Worm (Caenorhabditis elegans) whole organism, late embryonic: ENCODE measurements around the gene tofu-2.

Experiments
- C38D4.7 ChIP-seq: fragments of 200-800 bp; sonication (Bioruptor generic); optimal IDR thresholded peaks from 2 replicates; lab custom pipeline; 2018; ENCODE audit warnings: mild to moderate bottlenecking, missing genetic modification characterization, moderate library complexity, missing compliant biosample characterization
- K02D7.2 ChIP-seq: sonication (generic microtip); optimal IDR thresholded peaks from 2 replicates; lab custom pipeline; 2017; ENCODE audit warnings: mild to moderate bottlenecking, missing genetic modification characterization, missing compliant biosample characterization
- Y22D7AL.16 ChIP-seq: sonication (generic microtip); optimal IDR thresholded peaks from 2 replicates; lab custom pipeline; 2016; ENCODE audit warnings: missing genetic modification characterization, missing compliant biosample characterization
- ahr-1 ChIP-seq: sonication (generic microtip); optimal IDR thresholded peaks from 2 replicates; lab custom pipeline; 2016; ENCODE audit warnings: missing genetic modification characterization, missing compliant biosample characterization
- ama-1 ChIP-seq: fragments of 150-350 bp; optimal IDR thresholded peaks from 2 replicates; lab custom pipeline; 2014
- ceh-2 ChIP-seq: sonication (generic microtip); optimal IDR thresholded peaks from 2 replicates; lab custom pipeline; 2016; ENCODE audit warnings: missing genotype, missing genetic modification characterization, missing compliant biosample characterization
- ceh-22 ChIP-seq: sonication (generic microtip); optimal IDR thresholded peaks from 2 replicates; lab custom pipeline; 2017; ENCODE audit warnings: missing biosample characterization, missing genetic modification characterization
- ceh-31 ChIP-seq: sonication (generic microtip); optimal IDR thresholded peaks from 2 replicates; lab custom pipeline; 2016; ENCODE audit warnings: missing genetic modification characterization, missing compliant biosample characterization
- ceh-34 ChIP-seq: sonication (generic microtip); optimal IDR thresholded peaks from 2 replicates; lab custom pipeline; 2016; ENCODE audit warnings: mild to moderate bottlenecking, missing genetic modification characterization, missing compliant biosample characterization
- ceh-45 ChIP-seq: fragments of 200-800 bp; sonication (Bioruptor generic); IDR thresholded peaks from 2 replicates; pipeline ENCODE4 v1.3.6; 2022; ENCODE audit warnings: missing genetic modification reagents, missing genetic modification characterization, missing compliant biosample characterization
- ceh-6 ChIP-seq: fragments of 200-800 bp; sonication (Bioruptor generic); optimal IDR thresholded peaks from 2 replicates; lab custom pipeline; 2018; ENCODE audit warnings: mild to moderate bottlenecking, missing genetic modification characterization, missing compliant biosample characterization
- ceh-9 ChIP-seq: sonication (generic microtip); optimal IDR thresholded peaks from 2 replicates; lab custom pipeline; 2016; ENCODE audit warnings: mild to moderate bottlenecking, missing genetic modification characterization, inconsistent platforms, missing compliant biosample characterization
- che-1 ChIP-seq: sonication (generic microtip); optimal IDR thresholded peaks from 2 replicates; lab custom pipeline; 2016; ENCODE audit warnings: mild to moderate bottlenecking, missing genetic modification characterization, missing compliant biosample characterization
- dmd-4 ChIP-seq: sonication (generic microtip); optimal IDR thresholded peaks from 2 replicates; lab custom pipeline; 2016; ENCODE audit warnings: borderline replicate concordance, missing genetic modification characterization, missing compliant biosample characterization
- elt-2 ChIP-seq: sonication (generic microtip); optimal IDR thresholded peaks from 2 replicates; lab custom pipeline; 2016; ENCODE audit warnings: missing genetic modification reagents, missing genetic modification characterization, missing compliant biosample characterization
- elt-4 ChIP-seq: sonication (generic microtip); optimal IDR thresholded peaks from 2 replicates; lab custom pipeline; 2016; ENCODE audit warnings: missing genetic modification characterization, missing compliant biosample characterization
- ets-4 ChIP-seq: sonication (generic microtip); optimal IDR thresholded peaks from 2 replicates; lab custom pipeline; 2016; ENCODE audit warnings: missing genetic modification characterization, missing compliant biosample characterization
- fax-1 ChIP-seq: sonication (generic microtip); optimal IDR thresholded peaks from 2 replicates; lab custom pipeline; 2016; ENCODE audit warnings: missing genotype, missing genetic modification characterization, missing compliant biosample characterization
- fkh-6 ChIP-seq: sonication (generic microtip); optimal IDR thresholded peaks from 2 replicates; lab custom pipeline; 2016; ENCODE audit warnings: missing genetic modification characterization, missing compliant biosample characterization
- gmeb-2 ChIP-seq: sonication (generic microtip); optimal IDR thresholded peaks from 2 replicates; lab custom pipeline; 2016; ENCODE audit warnings: missing genetic modification characterization, inconsistent platforms, missing compliant biosample characterization
- hlh-13 ChIP-seq: fragments of 200-800 bp; sonication (Bioruptor generic); optimal IDR thresholded peaks from 2 replicates; lab custom pipeline; 2018; ENCODE audit warnings: mild to moderate bottlenecking, missing genetic modification characterization, missing compliant biosample characterization
- hlh-15 ChIP-seq: sonication (generic microtip); optimal IDR thresholded peaks from 2 replicates; lab custom pipeline; 2016; ENCODE audit warnings: missing genetic modification characterization, missing compliant biosample characterization
- hlh-30 ChIP-seq: sonication (generic microtip); optimal IDR thresholded peaks from 2 replicates; lab custom pipeline; 2017; ENCODE audit warnings: antibody characterized with exemption, missing genetic modification characterization, missing compliant biosample characterization; ENCODE audit not compliant: insufficient read depth
- lin-11 ChIP-seq: fragments of 200-800 bp; sonication (Bioruptor generic); optimal IDR thresholded peaks from 2 replicates; lab custom pipeline; 2018; ENCODE audit warnings: mild to moderate bottlenecking, missing genetic modification characterization, missing compliant biosample characterization
- mec-3 ChIP-seq: sonication (generic microtip); optimal IDR thresholded peaks from 2 replicates; lab custom pipeline; 2016; ENCODE audit warnings: borderline replicate concordance, missing genetic modification characterization, missing compliant biosample characterization
- nhr-232 ChIP-seq: sonication (generic microtip); optimal IDR thresholded peaks from 2 replicates; lab custom pipeline; 2016; ENCODE audit warnings: missing genetic modification characterization, missing compliant biosample characterization
- npax-4 ChIP-seq: sonication (generic microtip); optimal IDR thresholded peaks from 2 replicates; lab custom pipeline; 2016; ENCODE audit warnings: missing genetic modification characterization, missing compliant biosample characterization
- odd-2 ChIP-seq: sonication (generic microtip); optimal IDR thresholded peaks from 2 replicates; lab custom pipeline; 2017; ENCODE audit warnings: antibody characterized with exemption, mild to moderate bottlenecking, missing genetic modification characterization, missing compliant biosample characterization
- pag-3 ChIP-seq: sonication (generic microtip); optimal IDR thresholded peaks from 2 replicates; lab custom pipeline; 2016; ENCODE audit warnings: missing compliant biosample characterization, missing genetic modification characterization, borderline replicate concordance
- pat-9 ChIP-seq: fragments of 200-800 bp; sonication (Bioruptor generic); optimal IDR thresholded peaks from 2 replicates; lab custom pipeline; 2018; ENCODE audit warnings: mild to moderate bottlenecking, missing genetic modification characterization, moderate library complexity, missing compliant biosample characterization
- pros-1 ChIP-seq: fragments of 150-350 bp; optimal IDR thresholded peaks from 2 replicates; lab custom pipeline; 2014; ENCODE audit warnings: missing biosample characterization, missing genetic modification reagents, missing genetic modification characterization
- sox-4 ChIP-seq: sonication (generic microtip); optimal IDR thresholded peaks from 2 replicates; lab custom pipeline; 2017; ENCODE audit warnings: mild to moderate bottlenecking, missing genetic modification characterization, inconsistent platforms, missing compliant biosample characterization
- syd-9 ChIP-seq: sonication (generic microtip); optimal IDR thresholded peaks from 2 replicates; lab custom pipeline; 2016; ENCODE audit warnings: mild to moderate bottlenecking, missing genetic modification characterization, moderate library complexity, missing compliant biosample characterization
- tbx-7 ChIP-seq: sonication (generic microtip); optimal IDR thresholded peaks from 2 replicates; lab custom pipeline; 2016; ENCODE audit warnings: missing genotype, missing genetic modification characterization, missing compliant biosample characterization
- ttx-3 ChIP-seq: sonication (generic microtip); optimal IDR thresholded peaks from 2 replicates; lab custom pipeline; 2016; ENCODE audit warnings: missing genetic modification reagents, missing genetic modification characterization, missing compliant biosample characterization
- unc-55 ChIP-seq: sonication (generic microtip); optimal IDR thresholded peaks from 2 replicates; lab custom pipeline; 2017; ENCODE audit warnings: missing biosample characterization, missing genetic modification reagents, missing genetic modification characterization
- ztf-16 ChIP-seq: sonication (generic microtip); optimal IDR thresholded peaks from 2 replicates; lab custom pipeline; 2017; ENCODE audit warnings: missing genetic modification characterization, missing compliant biosample characterization

The tofu-2 gene

DNA sequence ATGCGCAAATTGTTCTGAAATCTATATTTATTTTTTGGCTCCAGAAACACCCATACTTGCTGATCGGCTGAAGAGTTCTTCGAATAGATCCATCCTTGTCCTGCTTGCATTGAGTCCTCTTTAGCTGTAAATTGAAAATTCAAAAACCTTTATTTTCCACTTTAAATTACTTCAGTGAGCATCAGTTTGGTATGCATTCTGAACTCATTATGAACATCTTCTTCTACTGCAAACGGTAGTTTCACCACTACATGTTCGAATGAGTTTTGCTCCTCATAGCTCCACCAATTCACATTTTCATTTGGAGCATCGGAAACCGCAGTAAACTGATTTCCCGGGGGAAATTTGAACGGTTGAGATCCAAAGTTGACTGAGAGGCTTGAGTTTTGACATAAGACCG, 895 bp downstream of the tofu-2 start:
- TF ChIP-seq odd-2 (tag; lab: Kevin White, UChicago): no peak
- no peak for TF ChIP-seq mec-3 (tag; lab: Kevin White, UChicago)
- TF ChIP-seq nhr-232: no peak
- no peak for TF ChIP-seq sox-4 (tag; lab: Kevin White, UChicago)
- TF ChIP-seq lin-11 (tag; lab: Kevin White, UChicago): no peak
- TF ChIP-seq elt-4 (tag; lab: Kevin White, UChicago): no peak
- no peak for TF ChIP-seq ceh-34 (tag; lab: Kevin White, UChicago)
- TF ChIP-seq pat-9 (tag; lab: Kevin White, UChicago): no peak
- no peak for TF ChIP-seq K02D7.2 (tag; lab: Kevin White, UChicago)
- TF ChIP-seq ahr-1 (tag; lab: Kevin White, UChicago): no peak
- no peak for TF ChIP-seq che-1
- no peak for TF ChIP-seq ets-4
- no peak for TF ChIP-seq dmd-4 (tag; lab: Kevin White, UChicago)
- TF ChIP-seq ceh-22 (tag; lab: Kevin White, UChicago): no peak
- no peak for TF ChIP-seq tbx-7
- no peak for TF ChIP-seq ceh-9 (tag; lab: Kevin White, UChicago)
- TF ChIP-seq ceh-31 (tag; lab: Kevin White, UChicago): no peak
- no peak for TF ChIP-seq ztf-16 (tag; lab: Kevin White, UChicago)
- TF ChIP-seq syd-9 (tag; lab: Kevin White, UChicago): no peak

DNA sequence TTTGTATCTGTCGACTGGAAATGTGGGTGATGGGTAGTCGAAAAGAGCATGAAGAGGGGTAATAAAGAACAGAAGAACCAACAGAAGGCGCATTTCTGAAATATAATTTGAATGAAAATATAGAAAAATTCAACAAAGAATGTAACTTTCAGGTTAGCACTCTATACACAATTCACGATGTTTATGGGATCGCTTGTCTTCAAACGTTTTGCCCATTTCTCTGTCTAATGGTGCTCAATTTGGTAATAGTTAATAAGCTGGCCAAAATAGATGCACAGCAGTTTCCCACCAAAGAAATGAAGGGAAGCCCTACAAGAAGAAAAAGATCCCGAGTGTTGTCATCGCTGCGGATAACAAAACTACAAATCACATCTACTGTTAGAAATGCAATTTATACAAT, 3.5 kb downstream of the tofu-2 start, which contains the start of gene F20A1.8:
Gene F20A1.8, minus strand, starts transcription at position 101 of the 400 bp plus-strand sequence.
- TF ChIP-seq pros-1 (tag; lab: Kevin White, UChicago) (no peak), npax-4 (tag; lab: Kevin White, UChicago) (no peak), ttx-3 (tag; lab: Kevin White, UChicago) (no peak), lin-11 (tag; lab: Kevin White, UChicago) (no peak), hlh-15 (tag; lab: Kevin White, UChicago) (no peak), K02D7.2 (tag; lab: Kevin White, UChicago) (no peak), unc-55 (GFP tag; lab: Kevin White, UChicago) (no peak), ceh-6 (GFP tag; lab: Kevin White, UChicago) (no peak), fkh-6 (tag; lab: Kevin White, UChicago) (no peak), elt-2 (no peak), hlh-30 (tag; lab: Kevin White, UChicago) (no peak), ama-1 (lab: Kevin White, UChicago) (no peak), pag-3 (tag; lab: Kevin White, UChicago) (no peak), ceh-45 (GFP tag; lab: Robert Waterston, UW) (no peak), fax-1 (tag; lab: Kevin White, UChicago) (no peak), ceh-2 (no peak)

DNA sequence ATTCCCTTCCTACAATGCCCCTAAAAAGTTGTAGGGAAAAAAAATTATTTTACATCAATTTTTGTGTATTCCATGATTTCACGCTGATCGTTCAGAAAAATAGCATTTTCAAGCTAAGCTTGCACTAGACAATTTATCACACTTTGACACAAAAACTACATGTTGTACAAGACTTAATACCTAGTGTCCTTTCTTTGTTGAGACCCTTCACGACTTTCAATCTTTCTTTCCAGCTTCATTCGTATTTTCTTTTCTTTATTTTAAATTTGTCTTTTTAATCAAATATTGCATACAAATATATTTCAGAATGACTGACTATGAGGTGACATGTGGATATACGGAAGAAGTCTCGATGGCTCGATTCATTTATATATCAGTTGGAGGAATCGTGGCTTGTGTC, 5.0 kb downstream of the tofu-2 start, which contains the start of gene F20A1.2:
Gene F20A1.2, plus strand, starts transcription at position 301 of the 400 bp plus-strand sequence.
- TF ChIP-seq mec-3 (tag; lab: Kevin White, UChicago) (no peak), ceh-31 (tag; lab: Kevin White, UChicago) (no peak), Y22D7AL.16 (tag; lab: Kevin White, UChicago) (no peak), ceh-6 (GFP tag; lab: Kevin White, UChicago) (no peak), hlh-30 (tag; lab: Kevin White, UChicago) (no peak), hlh-15 (tag; lab: Kevin White, UChicago) (no peak), che-1 (no peak)
- TF ChIP-seq, all 69 proteins: peak for 0

DNA sequence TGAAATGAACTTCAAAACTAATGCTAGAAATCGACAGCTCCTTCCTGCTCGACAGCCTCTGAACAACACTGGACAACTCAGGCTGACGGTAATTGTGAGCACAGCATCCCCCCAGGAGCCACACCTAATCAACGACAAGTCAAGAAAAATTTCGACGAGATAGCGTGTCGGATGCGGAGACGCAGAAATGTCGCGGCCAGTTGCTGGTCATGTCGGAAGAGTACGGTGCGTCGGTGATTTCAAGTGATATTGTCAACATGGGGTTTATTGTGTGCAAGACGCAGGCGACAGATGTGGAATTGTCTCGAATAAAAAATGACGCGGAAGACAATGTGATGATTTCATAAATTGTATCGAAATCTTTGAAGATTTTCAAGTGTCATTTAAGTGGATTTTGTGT, 14.6 kb downstream of the tofu-2 start, which contains the start of gene twk-11:
Gene twk-11, minus strand, starts transcription at position 101 of the 400 bp plus-strand sequence.
- TF ChIP-seq hlh-13 (GFP tag; lab: Kevin White, UChicago) (no peak), C38D4.7 (GFP tag; lab: Kevin White, UChicago) (no peak), elt-2 (no peak), ztf-16 (tag; lab: Kevin White, UChicago) (no peak), ceh-22 (tag; lab: Kevin White, UChicago) (no peak), gmeb-2 (no peak)
- TF ChIP-seq, all 69 proteins: peak for 0
